Fruit fly (Drosophila melanogaster): ENCODE measurements around the gene CG6867.

DNA sequence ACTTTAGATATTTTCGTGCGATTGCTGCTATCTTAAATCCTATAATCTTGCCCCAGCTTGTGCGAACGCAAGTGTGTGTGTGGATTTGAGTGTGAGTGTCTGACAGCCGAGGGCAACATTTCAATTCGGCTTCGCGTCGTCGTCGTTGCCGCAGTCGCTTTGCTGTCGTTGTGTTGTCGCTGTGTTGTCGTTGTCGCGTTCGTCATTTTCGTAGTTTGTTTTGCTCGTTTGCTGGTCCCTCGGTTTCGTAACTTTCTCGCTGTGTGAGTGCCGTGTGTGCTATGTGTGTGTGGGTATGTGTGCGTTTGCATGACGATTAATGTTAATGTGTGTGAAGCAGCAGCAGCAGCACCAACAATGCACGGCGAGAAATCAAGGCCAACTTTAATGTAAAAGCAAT is 14.2 kb upstream of the CG6867 start:
- no peak for TF ChIP-seq usp (GFP tag; optimal IDR thresholded peaks at IDR 0.05)
- TF ChIP-seq CG8478 (optimal IDR thresholded peaks at IDR 0.05): no peak
- TF ChIP-seq pan (optimal IDR thresholded peaks at IDR 0.05): no peak
- TF ChIP-seq psq (optimal IDR thresholded peaks at IDR 0.05): no peak
